Worm (Caenorhabditis elegans) whole organism, L4 larva: ENCODE data around the gene sdz-8.

Experiments used
- D1046.2 ChIP-seq: fragments of 200-800 bp; sonication (Bioruptor generic); IDR thresholded peaks from 2 replicates; pipeline ENCODE4 v1.3.6; 2022; ENCODE audit warnings: missing genetic modification characterization, missing compliant biosample characterization
- F10B5.3 ChIP-seq: sonication (generic microtip); optimal IDR thresholded peaks from 2 replicates; lab custom pipeline; 2016; ENCODE audit warnings: mild to moderate bottlenecking, missing genetic modification characterization, missing compliant biosample characterization
- F37D6.2 ChIP-seq: sonication (generic microtip); optimal IDR thresholded peaks from 2 replicates; lab custom pipeline; 2016; ENCODE audit warnings: mild to moderate bottlenecking, missing genetic modification characterization, missing compliant biosample characterization
- T26A8.4 ChIP-seq: fragments of 200-800 bp; sonication (Bioruptor generic); IDR thresholded peaks from 2 replicates; pipeline ENCODE4 v1.3.6; 2022; ENCODE audit warnings: missing genetic modification characterization, missing compliant biosample characterization
- Y5F2A.4 ChIP-seq: fragments of 200-800 bp; sonication (Bioruptor generic); optimal IDR thresholded peaks from 2 replicates; lab custom pipeline; 2018; ENCODE audit warnings: mild to moderate bottlenecking, missing genetic modification characterization, missing compliant biosample characterization
- Y75B8A.6 ChIP-seq: fragments of 200-800 bp; sonication (Bioruptor generic); IDR thresholded peaks from 2 replicates; pipeline ENCODE4 v1.3.6; 2022; ENCODE audit warnings: missing genetic modification reagents, missing genetic modification characterization, missing compliant biosample characterization
- arid-1 ChIP-seq: fragments of 200-800 bp; sonication (Bioruptor generic); conservative IDR thresholded peaks from 2 replicates; pipeline ENCODE4 v1.3.6; 2022; ENCODE audit warnings: missing genetic modification reagents, missing genetic modification characterization, missing compliant biosample characterization
- ceh-20 ChIP-seq: fragments of 200-800 bp; sonication (Bioruptor generic); IDR thresholded peaks from 2 replicates; pipeline ENCODE4 v1.3.6; 2022; ENCODE audit warnings: missing genetic modification reagents, missing genetic modification characterization, missing compliant biosample characterization
- ceh-32 ChIP-seq: sonication (generic microtip); optimal IDR thresholded peaks from 2 replicates; lab custom pipeline; 2016; ENCODE audit warnings: mild to moderate bottlenecking, missing genetic modification characterization, missing compliant biosample characterization; ENCODE audit not compliant: poor library complexity
- ceh-44 ChIP-seq: fragments of 200-800 bp; sonication (Bioruptor generic); IDR thresholded peaks from 2 replicates; pipeline ENCODE4 v1.3.6; 2022; ENCODE audit warnings: missing genetic modification reagents, missing genetic modification characterization, missing compliant biosample characterization
- cey-2 ChIP-seq: sonication (generic microtip); optimal IDR thresholded peaks from 3 replicates; lab custom pipeline; 2017; ENCODE audit warnings: missing genetic modification characterization, mild to moderate bottlenecking, missing compliant biosample characterization, antibody characterized with exemption, borderline replicate concordance; ENCODE audit not compliant: insufficient read depth
- daf-8 ChIP-seq: fragments of 200-800 bp; sonication (Bioruptor generic); IDR thresholded peaks from 2 replicates; pipeline ENCODE4 v1.3.6; 2022; ENCODE audit warnings: missing genetic modification characterization, missing compliant biosample characterization
- dpl-1 ChIP-seq: fragments of 150-350 bp; optimal IDR thresholded peaks from 2 replicates; lab custom pipeline; 2014; ENCODE audit warnings: missing biosample characterization, missing genetic modification reagents, missing genetic modification characterization
- duxl-1 ChIP-seq: sonication (generic microtip); optimal IDR thresholded peaks from 2 replicates; lab custom pipeline; 2016; ENCODE audit warnings: mild to moderate bottlenecking, missing genetic modification characterization, moderate library complexity, missing compliant biosample characterization; ENCODE audit not compliant: poor library complexity
- dve-1 ChIP-seq: sonication (generic microtip); optimal IDR thresholded peaks from 2 replicates; lab custom pipeline; 2017; ENCODE audit warnings: antibody characterized with exemption, mild to moderate bottlenecking, missing genetic modification characterization, missing compliant biosample characterization; ENCODE audit not compliant: insufficient read depth
- egl-27 ChIP-seq: sonication (generic microtip); optimal IDR thresholded peaks from 3 replicates; lab custom pipeline; 2017; ENCODE audit warnings: missing biosample characterization, missing genetic modification reagents, missing genetic modification characterization
- fkh-10 ChIP-seq: fragments of 150-350 bp; optimal IDR thresholded peaks from 2 replicates; lab custom pipeline; 2014; ENCODE audit warnings: missing biosample characterization, missing genetic modification reagents, missing genetic modification characterization
- gei-8 ChIP-seq: fragments of 200-800 bp; sonication (Bioruptor generic); optimal IDR thresholded peaks from 2 replicates; lab custom pipeline; 2018; ENCODE audit warnings: mild to moderate bottlenecking, missing genetic modification characterization, missing compliant biosample characterization
- hlh-11 ChIP-seq: fragments of 200-800 bp; sonication (Bioruptor generic); optimal IDR thresholded peaks from 2 replicates; lab custom pipeline; 2018; ENCODE audit warnings: mild to moderate bottlenecking, missing genetic modification characterization, missing compliant biosample characterization
- jun-1 ChIP-seq: fragments of 150-350 bp; optimal IDR thresholded peaks from 2 replicates; lab custom pipeline; 2014; ENCODE audit warnings: missing biosample characterization, missing genetic modification reagents, missing genetic modification characterization
- lin-13 ChIP-seq: fragments of 150-350 bp; optimal IDR thresholded peaks from 2 replicates; lab custom pipeline; 2014; ENCODE audit warnings: missing biosample characterization, missing genetic modification reagents, missing genetic modification characterization
- lin-15B ChIP-seq: fragments of 150-350 bp; sonication (generic microtip); optimal IDR thresholded peaks from 3 replicates; lab custom pipeline; 2014; ENCODE audit warnings: missing biosample characterization, missing genetic modification characterization
- lin-39 ChIP-seq: fragments of 150-350 bp; optimal IDR thresholded peaks from 2 replicates; lab custom pipeline; 2014; ENCODE audit warnings: missing biosample characterization, missing genetic modification reagents, missing genetic modification characterization
- madf-5 ChIP-seq, 2 experiments: fragments of 200-800 bp; sonication (Bioruptor generic); IDR thresholded peaks; 2 replicates each; pipeline ENCODE4 v1.3.6; 2022; ENCODE audit warnings: missing compliant biosample characterization in 2 of 2, missing genetic modification characterization in 2 of 2
- madf-9 ChIP-seq: fragments of 200-800 bp; sonication (Bioruptor generic); conservative IDR thresholded peaks from 2 replicates; pipeline ENCODE4 v1.3.6; 2022; ENCODE audit warnings: missing genetic modification reagents, missing genetic modification characterization, missing compliant biosample characterization
- mdl-1 ChIP-seq, 2 experiments: fragments of 150-350 bp in 1 of 2; sonication (generic microtip) in 1 of 2; optimal IDR thresholded peaks; 2 replicates each; lab custom pipeline; 2014 to 2017; ENCODE audit warnings: missing biosample characterization in 2 of 2, missing genetic modification characterization in 2 of 2
- mdt-29 ChIP-seq: fragments of 200-800 bp; sonication (Bioruptor generic); IDR thresholded peaks from 2 replicates; pipeline ENCODE4 v1.3.6; 2022; ENCODE audit warnings: missing genetic modification reagents, missing genetic modification characterization, missing compliant biosample characterization
- mep-1 ChIP-seq: fragments of 150-350 bp; sonication (generic microtip); optimal IDR thresholded peaks from 3 replicates; lab custom pipeline; 2014; ENCODE audit warnings: missing biosample characterization, missing genetic modification characterization
- mxl-2 ChIP-seq: fragments of 200-800 bp; sonication (Bioruptor generic); conservative IDR thresholded peaks from 2 replicates; pipeline ENCODE4 v1.3.6; 2022; ENCODE audit warnings: missing genetic modification reagents, missing genetic modification characterization, missing compliant biosample characterization
- nhr-102 ChIP-seq: sonication (generic microtip); optimal IDR thresholded peaks from 2 replicates; lab custom pipeline; 2016; ENCODE audit warnings: mild to moderate bottlenecking, missing genetic modification characterization, moderate library complexity, missing compliant biosample characterization
- nhr-11 ChIP-seq: fragments of 150-350 bp; optimal IDR thresholded peaks from 2 replicates; lab custom pipeline; 2014; ENCODE audit warnings: missing biosample characterization, missing genetic modification characterization
- nhr-111 ChIP-seq: fragments of 200-800 bp; sonication (Bioruptor generic); optimal IDR thresholded peaks from 2 replicates; lab custom pipeline; 2018; ENCODE audit warnings: mild to moderate bottlenecking, missing genetic modification characterization, missing compliant biosample characterization
- nhr-25 ChIP-seq: sonication (generic microtip); optimal IDR thresholded peaks from 2 replicates; lab custom pipeline; 2017; ENCODE audit warnings: missing genetic modification characterization, mild to moderate bottlenecking, missing compliant biosample characterization, antibody characterized with exemption, moderate library complexity, borderline replicate concordance; ENCODE audit not compliant: insufficient read depth
- nhr-28 ChIP-seq: fragments of 150-350 bp; optimal IDR thresholded peaks from 2 replicates; lab custom pipeline; 2014; ENCODE audit warnings: missing biosample characterization, missing genetic modification characterization
- nhr-41 ChIP-seq: fragments of 200-800 bp; sonication (Bioruptor generic); IDR thresholded peaks from 2 replicates; pipeline ENCODE4 v1.3.6; 2022; ENCODE audit warnings: missing genetic modification reagents, missing genetic modification characterization, missing compliant biosample characterization
- nhr-77 ChIP-seq: fragments of 150-350 bp; optimal IDR thresholded peaks from 2 replicates; lab custom pipeline; 2014; ENCODE audit warnings: missing biosample characterization, missing genetic modification characterization
- php-3 ChIP-seq: fragments of 200-800 bp; sonication (Bioruptor generic); IDR thresholded peaks from 2 replicates; pipeline ENCODE4 v1.3.6; 2022; ENCODE audit warnings: missing genetic modification reagents, missing genetic modification characterization, missing compliant biosample characterization
- pqm-1 ChIP-seq: sonication (generic microtip); optimal IDR thresholded peaks from 2 replicates; lab custom pipeline; 2017; ENCODE audit warnings: missing biosample characterization, missing genetic modification characterization
- rbr-2 ChIP-seq: sonication (generic microtip); optimal IDR thresholded peaks from 2 replicates; lab custom pipeline; 2016; ENCODE audit warnings: missing genotype, missing genetic modification characterization, missing compliant biosample characterization
- saeg-2 ChIP-seq: fragments of 200-800 bp; sonication (Bioruptor generic); IDR thresholded peaks from 2 replicates; pipeline ENCODE4 v1.3.6; 2022; ENCODE audit warnings: missing genetic modification reagents, missing genetic modification characterization, missing compliant biosample characterization
- tag-97 ChIP-seq: fragments of 200-800 bp; sonication (Bioruptor generic); IDR thresholded peaks from 2 replicates; pipeline ENCODE4 v1.3.6; 2022; ENCODE audit warnings: missing genetic modification characterization, missing compliant biosample characterization
- tra-1 ChIP-seq: fragments of 200-800 bp; sonication (Bioruptor generic); IDR thresholded peaks from 2 replicates; pipeline ENCODE4 v1.3.6; 2022; ENCODE audit warnings: missing genetic modification reagents, missing genetic modification characterization, missing compliant biosample characterization
- unc-130 ChIP-seq: sonication (generic microtip); optimal IDR thresholded peaks from 2 replicates; lab custom pipeline; 2016; ENCODE audit warnings: missing genetic modification reagents, missing genetic modification characterization, missing compliant biosample characterization
- unc-62 ChIP-seq, 3 experiments: fragments of 150-350 bp in 1 of 3; sonication (generic microtip); optimal IDR thresholded peaks in 2 of 3; peaks in 1 of 3; 1 replicate in 1 of 3; 2 replicates in 2 of 3; lab custom pipeline; 2014 to 2017; ENCODE audit warnings: missing biosample characterization in 3 of 3, missing genetic modification characterization in 3 of 3, missing genetic modification reagents in 3 of 3, missing genotype in 1 of 3
- vab-7 ChIP-seq: fragments of 200-800 bp; sonication (Bioruptor generic); IDR thresholded peaks from 2 replicates; pipeline ENCODE4 v1.3.6; 2022; ENCODE audit warnings: missing genetic modification reagents, missing genetic modification characterization, missing compliant biosample characterization
- zfp-2 ChIP-seq: sonication (generic microtip); optimal IDR thresholded peaks from 2 replicates; lab custom pipeline; 2016; ENCODE audit warnings: mild to moderate bottlenecking, missing genetic modification characterization, missing compliant biosample characterization
- zfp-3 ChIP-seq: fragments of 200-800 bp; sonication (Bioruptor generic); conservative IDR thresholded peaks from 2 replicates; pipeline ENCODE4 v1.3.6; 2022; ENCODE audit warnings: missing genetic modification reagents, missing genetic modification characterization, missing compliant biosample characterization
- zip-11 ChIP-seq: fragments of 200-800 bp; sonication (Bioruptor generic); IDR thresholded peaks from 2 replicates; pipeline ENCODE4 v1.3.6; 2022; ENCODE audit warnings: missing genetic modification characterization, missing compliant biosample characterization
- zip-2 ChIP-seq: fragments of 150-350 bp; optimal IDR thresholded peaks from 2 replicates; lab custom pipeline; 2014; ENCODE audit warnings: missing biosample characterization, missing genetic modification characterization
- ztf-7 ChIP-seq: fragments of 150-350 bp; optimal IDR thresholded peaks from 2 replicates; lab custom pipeline; 2014; ENCODE audit warnings: missing biosample characterization, missing genetic modification characterization

Gene sdz-8

DNA sequence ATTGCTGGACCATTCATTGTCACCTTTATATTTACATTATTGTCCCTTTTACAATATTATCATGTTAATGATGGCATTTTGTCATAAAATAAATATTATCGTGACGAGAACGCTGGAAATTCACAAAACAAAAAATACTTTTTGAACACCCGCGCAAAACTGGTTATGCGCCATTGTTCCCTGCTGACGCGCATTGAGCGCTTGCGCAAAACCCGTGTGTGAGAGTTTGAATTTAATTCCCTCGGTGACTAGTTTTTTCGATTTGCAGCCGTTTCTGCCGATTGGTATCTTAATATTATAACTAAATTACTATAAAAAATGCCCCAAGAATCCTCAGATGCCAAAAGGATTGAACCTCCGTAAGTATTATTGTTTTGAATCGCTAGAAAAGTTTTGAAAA, 5.5 kb upstream of the sdz-8 start, which contains the start of gene pafo-1 (continued):
- TF ChIP-seq duxl-1 (tag; lab: Kevin White, UChicago): peak; percentile 86
- peak; percentile 81 for TF ChIP-seq dve-1
- no peak for TF ChIP-seq ztf-7 (tag; lab: Kevin White, UChicago)
- TF ChIP-seq nhr-102 (tag; lab: Kevin White, UChicago): peak; percentile 91
- no peak for TF ChIP-seq unc-130
- TF ChIP-seq nhr-11 (tag; lab: Kevin White, UChicago): peak; percentile 57
- no peak for TF ChIP-seq nhr-111
- peak; percentile 82 for TF ChIP-seq mdt-29 (GFP tag; lab: Robert Waterston, UW)
- no peak for TF ChIP-seq zip-11
- TF ChIP-seq T26A8.4: peak; percentile 90
- TF ChIP-seq jun-1 (tag; lab: Kevin White, UChicago): no peak
- TF ChIP-seq F10B5.3: peak; percentile 73
- TF ChIP-seq nhr-77: peak; percentile 54
- TF ChIP-seq nhr-28 (tag; lab: Kevin White, UChicago): peak; percentile 79
- no peak for TF ChIP-seq madf-5 (GFP tag; IDR thresholded peaks at IDR 0.05; lab: Robert Waterston, UW)
- peak; percentile 75 for TF ChIP-seq lin-13 (GFP tag; lab: Kevin White, UChicago)
- peak; percentile 46; the same call in 1 of the 2 replicates for TF ChIP-seq madf-9 (GFP tag; lab: Robert Waterston, UW)
- TF ChIP-seq nhr-41 (GFP tag; lab: Robert Waterston, UW): no peak
- no peak for TF ChIP-seq zfp-2 (tag; lab: Kevin White, UChicago)
- peak; percentile 80 for TF ChIP-seq rbr-2
- TF ChIP-seq unc-62 (GFP tag; optimal IDR thresholded peaks at IDR 0.05 in 1 of 2; lab: Kevin White, UChicago): peak in 1 of 2 experiments; percentile 72
- no peak for TF ChIP-seq unc-62 (tag; optimal IDR thresholded peaks at IDR 0.05; lab: Kevin White, UChicago)
- no peak for TF ChIP-seq Y75B8A.6 (GFP tag; lab: Robert Waterston, UW)
- TF ChIP-seq tra-1: no peak; the same call in 1 of the 2 replicates
- no peak for TF ChIP-seq mxl-2 (GFP tag; lab: Robert Waterston, UW)
- TF ChIP-seq daf-8 (GFP tag; lab: Robert Waterston, UW): no peak
- TF ChIP-seq zfp-3 (GFP tag; lab: Robert Waterston, UW): 0 out of 2 replicates have a peak, but pooled peaks have one; percentile 45
- 0 out of 2 replicates have a peak, but pooled peaks have one; percentile 31 for TF ChIP-seq D1046.2
- peak; percentile 99 for TF ChIP-seq dpl-1
- peak; percentile 37 for TF ChIP-seq ceh-32 (tag; lab: Kevin White, UChicago)
- TF ChIP-seq lin-39: no peak
- TF ChIP-seq mdl-1 (tag; optimal IDR thresholded peaks at IDR 0.05; lab: Kevin White, UChicago): peak in 1 of 2 experiments; percentile 52
- no peak for TF ChIP-seq pqm-1
- TF ChIP-seq gei-8 (GFP tag; lab: Kevin White, UChicago): no peak
- 0 out of 2 replicates have a peak, but pooled peaks have one; percentile 39 for TF ChIP-seq saeg-2
- 0 out of 2 replicates have a peak, but pooled peaks have one; percentile 18 for TF ChIP-seq arid-1 (GFP tag; lab: Robert Waterston, UW)
- TF ChIP-seq tag-97 (GFP tag; lab: Robert Waterston, UW): no peak
- TF ChIP-seq F37D6.2: peak; percentile 73
- peak; percentile 57 for TF ChIP-seq fkh-10 (GFP tag; lab: Kevin White, UChicago)
- no peak for TF ChIP-seq egl-27 (tag; lab: Kevin White, UChicago)
- TF ChIP-seq Y5F2A.4: no peak
- TF ChIP-seq vab-7 (GFP tag; lab: Robert Waterston, UW): no peak
- TF ChIP-seq ceh-20 (GFP tag; lab: Robert Waterston, UW): peak; percentile 82
- no peak for TF ChIP-seq mep-1 (tag; lab: Kevin White, UChicago)
- TF ChIP-seq lin-15B (tag; lab: Kevin White, UChicago): peak; percentile 9
- TF ChIP-seq zip-2 (tag; lab: Kevin White, UChicago): no peak
- TF ChIP-seq nhr-25 (tag; lab: Kevin White, UChicago): no peak
- no peak for TF ChIP-seq ceh-44 (GFP tag; lab: Robert Waterston, UW)
- TF ChIP-seq cey-2: no peak
- TF ChIP-seq hlh-11: peak; percentile 85
- peak; percentile 72 for TF ChIP-seq php-3 (GFP tag; lab: Robert Waterston, UW)
